Worm (Caenorhabditis elegans) whole organism, L3 larva: ENCODE data around the gene C13B4.1.

Experiments
- ZK546.5 ChIP-seq: sonication (generic microtip); optimal IDR thresholded peaks from 2 replicates; lab custom pipeline; 2017; ENCODE audit warnings: missing biosample characterization, missing genetic modification characterization
- ama-1 ChIP-seq: fragments of 150-350 bp; optimal IDR thresholded peaks from 2 replicates; lab custom pipeline; 2018
- ceh-28 ChIP-seq: fragments of 150-350 bp; optimal IDR thresholded peaks from 2 replicates; lab custom pipeline; 2014; ENCODE audit warnings: missing biosample characterization, missing genetic modification reagents, missing genetic modification characterization
- egl-27 ChIP-seq: sonication (generic microtip); optimal IDR thresholded peaks from 4 replicates; lab custom pipeline; 2017; ENCODE audit warnings: missing biosample characterization, missing genetic modification reagents, missing genetic modification characterization
- fkh-10 ChIP-seq: sonication (generic microtip); optimal IDR thresholded peaks from 2 replicates; lab custom pipeline; 2017; ENCODE audit warnings: missing biosample characterization, missing genetic modification reagents, missing genetic modification characterization
- lin-39 ChIP-seq: fragments of 150-350 bp; optimal IDR thresholded peaks from 2 replicates; lab custom pipeline; 2018; ENCODE audit warnings: missing biosample characterization, missing genetic modification reagents, missing genetic modification characterization
- nhr-12 ChIP-seq: fragments of 150-350 bp; optimal IDR thresholded peaks from 2 replicates; lab custom pipeline; 2014; ENCODE audit warnings: missing biosample characterization, missing genetic modification characterization
- nhr-28 ChIP-seq: fragments of 150-350 bp; optimal IDR thresholded peaks from 2 replicates; lab custom pipeline; 2014; ENCODE audit warnings: missing biosample characterization, missing genetic modification characterization
- nhr-67 ChIP-seq: fragments of 150-350 bp; optimal IDR thresholded peaks from 2 replicates; lab custom pipeline; 2014; ENCODE audit warnings: missing biosample characterization, missing genetic modification characterization
- pha-4 ChIP-seq: fragments of 150-350 bp; optimal IDR thresholded peaks from 2 replicates; lab custom pipeline; 2014; ENCODE audit warnings: missing biosample characterization, missing genetic modification reagents, missing genetic modification characterization
- zag-1 ChIP-seq: fragments of 150-350 bp; optimal IDR thresholded peaks from 2 replicates; lab custom pipeline; 2014; ENCODE audit warnings: missing biosample characterization, missing genetic modification characterization

DNA sequence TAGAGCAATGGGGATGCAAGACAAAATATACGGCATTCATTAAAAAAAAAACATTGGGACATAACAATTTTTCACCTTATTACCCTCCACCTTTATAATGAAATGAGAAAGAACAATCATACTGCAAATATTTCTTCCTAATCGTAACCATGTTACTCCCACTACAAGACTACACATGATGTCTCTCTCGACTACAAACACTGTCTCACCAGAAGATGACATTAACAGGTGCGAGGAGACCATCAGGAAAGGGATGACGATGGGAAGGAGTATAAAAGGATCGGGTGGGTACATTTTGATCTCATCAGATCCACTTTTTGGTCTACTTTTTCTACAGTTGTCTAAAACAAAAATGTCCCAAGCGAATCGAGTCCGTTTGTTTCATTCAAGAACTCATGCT is 18.4 kb upstream of the C13B4.1 start, which contains the start of gene dhs-8:
- TF ChIP-seq zag-1 (tag; lab: Kevin White, UChicago) (no peak), pha-4 (tag; lab: Kevin White, UChicago) (no peak), ceh-28 (no peak), nhr-28 (tag; lab: Kevin White, UChicago) (no peak), nhr-67 (tag; lab: Kevin White, UChicago) (no peak), ama-1 (no peak), nhr-12 (tag; lab: Kevin White, UChicago) (no peak), egl-27 (no peak), ZK546.5 (no peak), fkh-10 (GFP tag; lab: Kevin White, UChicago) (no peak), lin-39 (tag; lab: Kevin White, UChicago) (no peak)
